Worm (Caenorhabditis elegans): Measurements from ENCODE around the gene Y48A6B.8.

DNA sequence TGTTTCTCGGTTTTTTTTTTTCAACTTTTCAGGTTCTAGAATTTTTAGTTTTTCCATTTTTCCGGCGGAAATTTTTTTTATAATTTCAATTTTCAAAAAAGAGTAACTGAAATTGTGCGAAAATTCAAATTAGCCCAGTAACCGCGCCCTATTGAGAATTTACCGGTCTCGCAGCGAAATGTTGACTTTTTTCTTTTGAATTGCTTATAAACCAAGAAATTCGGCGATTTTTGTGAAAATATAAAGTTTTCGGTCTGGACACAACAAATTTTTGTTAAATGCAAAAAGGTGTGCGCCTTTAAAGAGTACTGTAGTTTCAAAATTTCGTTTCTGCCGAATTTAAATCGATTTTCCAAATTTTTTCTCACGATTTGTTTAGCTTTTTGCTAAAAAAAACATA is 18.6 kb downstream of the Y48A6B.8 start:
- no peak for TF ChIP-seq nhr-76 (tag; optimal IDR thresholded peaks at IDR 0.05)
- no peak for TF ChIP-seq pqm-1 (tag; optimal IDR thresholded peaks at IDR 0.05)
- TF ChIP-seq fkh-10 (GFP tag; optimal IDR thresholded peaks at IDR 0.05), result no peak
- no peak for TF ChIP-seq nhr-23 (tag; optimal IDR thresholded peaks at IDR 0.05)
- no peak for TF ChIP-seq R02D3.7 (tag; optimal IDR thresholded peaks at IDR 0.05)
- no peak for TF ChIP-seq aly-2 (tag; optimal IDR thresholded peaks at IDR 0.05)
- no peak for TF ChIP-seq snpc-4 (tag; optimal IDR thresholded peaks at IDR 0.05)
- no peak for TF ChIP-seq nhr-11 (tag; optimal IDR thresholded peaks at IDR 0.05)
- TF ChIP-seq ceh-9 (tag; optimal IDR thresholded peaks at IDR 0.05), result no peak
